Fruit fly (Drosophila melanogaster) whole organism, pupa: ENCODE data around the gene CG9806.

Experiments
- CG10348 ChIP-seq: fragments of 200-800 bp; sonication (Bioruptor generic); IDR thresholded peaks from 2 replicates; pipeline ENCODE4 v1.3.6; 2022; ENCODE audit warnings: missing biosample characterization, missing genetic modification characterization
- CG12605 ChIP-seq: fragments of 200-800 bp; sonication (Bioruptor generic); IDR thresholded peaks from 2 replicates; pipeline ENCODE4 v1.3.6; 2022; ENCODE audit warnings: missing biosample characterization, missing genetic modification characterization
- CG15710 ChIP-seq: fragments of 200-800 bp; sonication (Bioruptor generic); optimal IDR thresholded peaks from 2 replicates; lab custom pipeline; 2018; ENCODE audit warnings: missing biosample characterization, mild to moderate bottlenecking, missing genetic modification characterization, moderate library complexity
- CG17806 ChIP-seq: fragments of 200-800 bp; sonication (Bioruptor generic); optimal IDR thresholded peaks from 2 replicates; lab custom pipeline; 2018; ENCODE audit warnings: missing biosample characterization, mild to moderate bottlenecking, missing genetic modification characterization, moderate library complexity
- CG32121 ChIP-seq: fragments of 200-800 bp; sonication (Bioruptor generic); IDR thresholded peaks from 2 replicates; pipeline ENCODE4 v1.3.6; 2022; ENCODE audit warnings: missing biosample characterization, missing genetic modification characterization
- CG4496 ChIP-seq: fragments of 200-800 bp; sonication (Bioruptor generic); IDR thresholded peaks from 3 replicates; pipeline ENCODE4 v1.3.6; 2022; ENCODE audit warnings: missing biosample characterization, missing genetic modification characterization
- CG8159 ChIP-seq: fragments of 200-800 bp; sonication (Bioruptor generic); optimal IDR thresholded peaks from 3 replicates; lab custom pipeline; 2018; ENCODE audit warnings: missing biosample characterization, mild to moderate bottlenecking, missing genetic modification characterization, moderate library complexity
- Pif1A ChIP-seq: fragments of 200-800 bp; sonication (Bioruptor generic); optimal IDR thresholded peaks from 3 replicates; lab custom pipeline; 2016; ENCODE audit warnings: missing biosample characterization, missing genetic modification characterization
- Pif1B ChIP-seq: fragments of 200-800 bp; sonication (Bioruptor generic); optimal IDR thresholded peaks from 3 replicates; lab custom pipeline; 2016; ENCODE audit warnings: missing biosample characterization, missing genetic modification characterization
- fd96Ca ChIP-seq: fragments of 200-800 bp; sonication (Bioruptor generic); IDR thresholded peaks from 3 replicates; pipeline ENCODE4 v1.3.6; 2022; ENCODE audit warnings: missing biosample characterization, missing genetic modification characterization
- gl ChIP-seq: fragments of 200-800 bp; sonication (Bioruptor generic); optimal IDR thresholded peaks from 2 replicates; lab custom pipeline; 2018; ENCODE audit warnings: missing biosample characterization, mild to moderate bottlenecking, missing genetic modification characterization
- rn ChIP-seq: fragments of 200-800 bp; sonication (Bioruptor generic); IDR thresholded peaks from 2 replicates; pipeline ENCODE4 v1.3.6; 2022; ENCODE audit warnings: missing biosample characterization, missing genetic modification characterization

- TF ChIP-seq CG10348 (GFP tag; lab: Robert Waterston, UW), result no peak
- no peak for TF ChIP-seq Pif1A (GFP tag; lab: Kevin White, UChicago)
- TF ChIP-seq rn (GFP tag; lab: Robert Waterston, UW), result no peak
- TF ChIP-seq CG12605, result no peak
- TF ChIP-seq CG8159 (tag; lab: Kevin White, UChicago), result no peak
- no peak for TF ChIP-seq CG32121
- TF ChIP-seq Pif1B (GFP tag; lab: Kevin White, UChicago), result no peak
- TF ChIP-seq gl, result no peak
- TF ChIP-seq CG4496 (GFP tag; lab: Robert Waterston, UW), result no peak
- TF ChIP-seq CG15710, result no peak
- TF ChIP-seq CG17806 (tag; lab: Kevin White, UChicago), result no peak
- TF ChIP-seq fd96Ca (GFP tag; lab: Robert Waterston, UW), result no peak
These were observed 19.9 kb downstream of the CG9806 start for dm6 chrX:10606889-10607478.
